Fruit fly (Drosophila melanogaster): ENCODE data around the gene CG17105.

The CG17105 gene

DNA sequence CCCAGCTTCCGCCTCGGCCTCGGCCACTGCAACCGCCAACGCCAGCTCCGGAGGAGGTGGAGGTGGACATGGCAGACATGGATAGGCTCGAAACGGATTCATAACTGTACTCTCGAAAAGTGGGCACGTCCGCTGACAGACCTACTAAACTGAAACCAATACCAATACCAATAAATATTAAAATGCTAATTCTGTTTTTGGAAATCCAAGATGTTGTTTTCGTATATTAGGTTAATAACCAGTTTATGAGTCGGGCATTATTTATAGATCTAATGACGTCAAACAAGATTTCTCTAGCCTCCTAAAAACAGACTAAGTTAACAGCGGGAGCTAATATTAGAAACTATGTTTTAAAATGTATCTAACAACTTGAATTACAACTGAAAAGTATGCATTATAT, 1.4 kb downstream of the CG17105 start:
- TF ChIP-seq Hnf4 (GFP tag; optimal IDR thresholded peaks at IDR 0.05) (no peak), Jra (GFP tag; optimal IDR thresholded peaks at IDR 0.05) (no peak), Dfd (GFP tag; optimal IDR thresholded peaks at IDR 0.05) (no peak)

DNA sequence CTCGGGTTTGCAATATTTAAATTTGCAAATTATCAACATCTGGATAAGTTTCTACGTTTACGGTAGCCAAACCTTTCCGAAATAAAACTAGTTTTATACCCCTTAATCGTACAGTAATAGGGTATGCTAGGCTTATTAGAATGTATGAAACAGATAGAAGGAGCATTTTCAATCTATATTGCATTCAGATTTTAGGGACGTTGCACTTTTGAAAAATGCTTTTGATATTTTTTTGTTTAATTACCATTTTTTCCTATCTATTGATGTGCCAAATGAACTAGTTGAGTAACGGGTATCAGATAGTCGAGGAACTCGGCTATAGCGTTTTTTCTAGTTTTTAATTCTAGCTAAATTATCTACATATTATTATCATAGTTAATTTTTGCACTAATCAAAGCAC, 2.1 kb downstream of the CG17105 start:
- TF ChIP-seq CG9705 (GFP tag; optimal IDR thresholded peaks at IDR 0.05) (no peak), brk (GFP tag; optimal IDR thresholded peaks at IDR 0.05) (no peak), dmrt93B (GFP tag; optimal IDR thresholded peaks at IDR 0.05) (no peak), usp (GFP tag; optimal IDR thresholded peaks at IDR 0.05) (no peak), dsf (GFP tag; optimal IDR thresholded peaks at IDR 0.05; ENCODE audit: borderline replicate concordance) (no peak), OdsH (GFP tag; optimal IDR thresholded peaks at IDR 0.05) (no peak), Hr78 (GFP tag; optimal IDR thresholded peaks at IDR 0.05) (no peak), Jra (GFP tag; optimal IDR thresholded peaks at IDR 0.05) (no peak), N (GFP tag; optimal IDR thresholded peaks at IDR 0.05) (no peak), Hr83 (GFP tag; optimal IDR thresholded peaks at IDR 0.05; ENCODE audit: poor library complexity, severe bottlenecking) (no peak), lola (GFP tag; optimal IDR thresholded peaks at IDR 0.05) (no peak), CG32264 (GFP tag; optimal IDR thresholded peaks at IDR 0.05) (no peak), rgr (GFP tag; optimal IDR thresholded peaks at IDR 0.05) (no peak)

DNA sequence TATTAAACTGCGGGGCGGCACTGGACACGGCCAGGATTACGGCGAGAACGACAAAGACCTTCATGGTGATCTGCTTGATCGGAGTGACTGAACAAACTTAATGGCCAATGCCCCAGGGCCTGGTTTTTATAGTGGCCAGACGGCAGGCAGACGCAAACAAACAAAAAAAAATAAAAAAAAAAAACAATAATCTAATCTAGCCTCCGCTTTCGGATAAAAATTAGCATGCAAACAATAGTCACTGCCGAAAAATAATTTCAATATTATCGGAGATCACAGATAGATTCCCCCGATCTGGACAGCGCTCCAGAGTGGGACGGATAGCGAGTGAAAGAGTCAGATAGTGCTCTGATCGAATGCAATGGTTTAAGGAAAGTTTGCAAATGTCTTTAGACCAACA, 3.5 kb downstream of the CG17105 start, which contains the start of gene CG7299:
Gene CG7299, minus strand, starts transcription at position 101 of the 400 bp plus-strand sequence.
- TF ChIP-seq sage (GFP tag; optimal IDR thresholded peaks at IDR 0.05), result no peak
- no peak for TF ChIP-seq foxo (GFP tag; optimal IDR thresholded peaks at IDR 0.05)
- no peak for TF ChIP-seq br (GFP tag; optimal IDR thresholded peaks at IDR 0.05)
- no peak for TF ChIP-seq Abd-B (GFP tag; optimal IDR thresholded peaks at IDR 0.05)
- TF ChIP-seq brk (GFP tag; optimal IDR thresholded peaks at IDR 0.05), result no peak
- TF ChIP-seq CG32264 (GFP tag; optimal IDR thresholded peaks at IDR 0.05), result no peak
- no peak for TF ChIP-seq Hnf4 (GFP tag; optimal IDR thresholded peaks at IDR 0.05)
- TF ChIP-seq Rel (GFP tag; optimal IDR thresholded peaks at IDR 0.05), result no peak
- TF ChIP-seq Rel (tag; optimal IDR thresholded peaks at IDR 0.05), result no peak
- no peak for TF ChIP-seq ey (GFP tag; optimal IDR thresholded peaks at IDR 0.05)
- no peak for TF ChIP-seq N (GFP tag; optimal IDR thresholded peaks at IDR 0.05)
- no peak for TF ChIP-seq woc (GFP tag; optimal IDR thresholded peaks at IDR 0.05)
- TF ChIP-seq Hr78 (GFP tag; optimal IDR thresholded peaks at IDR 0.05), result no peak
- TF ChIP-seq jim (GFP tag; optimal IDR thresholded peaks at IDR 0.05), result no peak
- no peak for TF ChIP-seq Jra (GFP tag; optimal IDR thresholded peaks at IDR 0.05)
- TF ChIP-seq OdsH (GFP tag; optimal IDR thresholded peaks at IDR 0.05), result no peak
- TF ChIP-seq Sp1 (GFP tag; optimal IDR thresholded peaks at IDR 0.05), result no peak

DNA sequence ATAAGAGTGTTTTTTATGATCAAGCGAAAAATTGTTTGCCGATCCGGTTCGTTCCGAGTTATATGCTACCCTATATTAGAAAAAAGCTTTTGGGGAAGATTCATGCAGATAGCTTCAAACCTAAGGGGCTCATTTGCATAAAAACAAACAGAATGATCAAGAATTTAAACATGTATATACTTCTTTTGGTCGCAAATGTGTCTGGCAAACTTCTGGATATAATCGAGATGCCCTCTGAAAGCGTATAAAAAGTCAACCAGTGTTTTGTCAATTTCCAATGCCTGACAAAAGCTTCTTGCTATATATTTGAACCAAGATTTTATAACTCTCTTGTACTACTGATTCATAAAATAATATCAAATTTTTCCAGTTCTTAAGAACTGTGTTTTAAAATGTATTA, 4.8 kb downstream of the CG17105 start:
- TF ChIP-seq Hr83 (GFP tag; optimal IDR thresholded peaks at IDR 0.05; ENCODE audit: poor library complexity, severe bottlenecking) (no peak), brk (GFP tag; optimal IDR thresholded peaks at IDR 0.05) (no peak), dl (GFP tag; optimal IDR thresholded peaks at IDR 0.05; ENCODE audit: insufficient read depth in 1 of 2, partially characterized antibody in 2 of 2) (no peak)

DNA sequence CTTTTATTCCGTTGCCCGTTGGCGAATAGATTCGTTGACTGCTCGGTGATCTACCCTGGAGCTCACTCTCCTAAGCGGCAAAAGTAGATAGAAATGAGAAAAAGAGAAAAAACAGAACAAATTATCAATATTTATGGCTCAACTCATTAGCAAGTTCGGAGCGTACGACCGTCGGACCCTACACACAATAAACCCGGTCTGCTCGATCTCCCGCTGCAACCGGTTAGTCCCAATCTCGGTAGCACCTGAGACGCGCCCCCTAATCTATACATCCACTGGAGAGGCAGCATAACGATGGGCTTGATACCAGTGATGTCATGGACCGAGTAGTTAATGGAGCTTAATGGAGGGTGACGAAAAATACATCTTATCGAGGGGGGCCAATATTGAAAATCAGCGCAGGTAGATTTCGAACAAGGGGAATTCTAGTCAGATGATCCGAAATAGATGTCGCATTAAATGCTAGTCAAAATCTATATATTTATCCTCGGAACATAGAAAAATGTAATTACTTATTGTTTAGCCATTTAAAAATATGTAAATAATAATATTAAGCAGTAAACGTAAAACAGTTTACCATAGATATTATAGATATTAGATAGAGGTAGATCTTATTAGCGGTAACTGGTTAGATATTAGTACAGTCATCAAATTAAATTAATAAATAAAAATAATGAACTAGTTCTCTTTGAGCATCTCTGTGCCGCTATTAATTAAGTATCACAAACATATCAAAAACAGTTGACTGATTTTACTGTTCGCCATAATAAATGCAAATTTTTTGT, 6.4 kb downstream of the CG17105 start, which contains the start of gene CG7296:
Gene CG7296, minus strand, starts transcription at position 58 of the 785 bp plus-strand sequence.
- TF ChIP-seq tai (GFP tag; optimal IDR thresholded peaks at IDR 0.05) (no peak), rgr (GFP tag; optimal IDR thresholded peaks at IDR 0.05) (no peak), Dfd (GFP tag; optimal IDR thresholded peaks at IDR 0.05) (no peak), dl (GFP tag; optimal IDR thresholded peaks at IDR 0.05; ENCODE audit: insufficient read depth in 1 of 2, partially characterized antibody in 2 of 2) (no peak), brk (GFP tag; optimal IDR thresholded peaks at IDR 0.05) (no peak), sage (GFP tag; optimal IDR thresholded peaks at IDR 0.05) (no peak), psq (GFP tag; optimal IDR thresholded peaks at IDR 0.05) (no peak), OdsH (GFP tag; optimal IDR thresholded peaks at IDR 0.05) (no peak), ey (GFP tag; optimal IDR thresholded peaks at IDR 0.05) (no peak)

DNA sequence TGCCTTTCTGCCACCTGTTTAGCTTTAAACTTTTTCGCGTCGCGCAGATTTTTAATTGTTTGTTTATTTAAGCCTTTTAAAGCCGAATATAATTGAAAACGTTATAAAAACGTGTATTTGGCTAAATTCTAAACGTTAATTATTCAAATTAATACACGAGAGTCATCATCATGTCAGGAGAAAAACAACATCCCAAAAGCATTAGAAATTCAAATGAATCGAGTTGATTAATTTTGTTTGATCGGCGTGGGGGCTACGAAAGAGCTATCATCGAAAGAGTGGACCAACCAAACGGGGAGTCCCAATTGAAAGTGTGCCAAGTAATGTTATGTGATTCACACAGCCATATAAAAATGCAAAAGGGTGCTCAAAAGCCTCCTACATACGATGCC, 7.0 kb downstream of the CG17105 start:
- TF ChIP-seq HLH106 (tag; optimal IDR thresholded peaks at IDR 0.05) (no peak), psq (GFP tag; optimal IDR thresholded peaks at IDR 0.05) (no peak), Rel (GFP tag; optimal IDR thresholded peaks at IDR 0.05) (no peak), Rel (tag; optimal IDR thresholded peaks at IDR 0.05) (peak; percentile 53)

Data from whole organism, wandering third instar larva.